Worm (Caenorhabditis elegans): Measurements from ENCODE around the gene K04C1.3.

- TF ChIP-seq dao-5 (tag; optimal IDR thresholded peaks at IDR 0.05) (no peak), W03F9.2 (tag; optimal IDR thresholded peaks at IDR 0.05) (no peak), him-1 (tag; optimal IDR thresholded peaks at IDR 0.05) (no peak)
Observed at ce11 chrX:14236121-14236824, 6.9 kb downstream of the K04C1.3 start.

Data from whole organism, L4/young adult.